Fruit fly (Drosophila melanogaster) whole organism, pupa: ENCODE data around the gene Rab8.
A peak's percentile ranks its signal among the peaks of the same experiment; 100 is the strongest.

Experiments
- CG10348 ChIP-seq: fragments of 200-800 bp; sonication (Bioruptor generic); IDR thresholded peaks from 2 replicates; pipeline ENCODE4 v1.3.6; 2022; ENCODE audit warnings: missing biosample characterization, missing genetic modification characterization
- CG13204 ChIP-seq: fragments of 200-800 bp; sonication (Bioruptor generic); optimal IDR thresholded peaks from 2 replicates; lab custom pipeline; 2018; ENCODE audit warnings: missing biosample characterization, mild to moderate bottlenecking, missing genetic modification characterization, moderate library complexity
- CG15710 ChIP-seq: fragments of 200-800 bp; sonication (Bioruptor generic); optimal IDR thresholded peaks from 2 replicates; lab custom pipeline; 2018; ENCODE audit warnings: missing biosample characterization, mild to moderate bottlenecking, missing genetic modification characterization, moderate library complexity
- CG34367 ChIP-seq: fragments of 200-800 bp; sonication (Bioruptor generic); optimal IDR thresholded peaks from 2 replicates; lab custom pipeline; 2018; ENCODE audit warnings: missing biosample characterization, mild to moderate bottlenecking, missing genetic modification characterization
- CG8301 ChIP-seq: fragments of 200-800 bp; sonication (Bioruptor generic); optimal IDR thresholded peaks from 2 replicates; lab custom pipeline; 2018; ENCODE audit warnings: missing biosample characterization, mild to moderate bottlenecking, missing genetic modification characterization
- CG9948 ChIP-seq: fragments of 200-800 bp; sonication (Bioruptor generic); optimal IDR thresholded peaks from 2 replicates; lab custom pipeline; 2018; ENCODE audit warnings: missing biosample characterization, mild to moderate bottlenecking, missing genetic modification characterization, moderate library complexity
- D1 ChIP-seq: fragments of 200-800 bp; sonication (Bioruptor generic); optimal IDR thresholded peaks from 2 replicates; lab custom pipeline; 2018; ENCODE audit warnings: missing biosample characterization, mild to moderate bottlenecking, missing genetic modification characterization, moderate library complexity
- Pif1B ChIP-seq: fragments of 200-800 bp; sonication (Bioruptor generic); optimal IDR thresholded peaks from 3 replicates; lab custom pipeline; 2016; ENCODE audit warnings: missing biosample characterization, missing genetic modification characterization

DNA sequence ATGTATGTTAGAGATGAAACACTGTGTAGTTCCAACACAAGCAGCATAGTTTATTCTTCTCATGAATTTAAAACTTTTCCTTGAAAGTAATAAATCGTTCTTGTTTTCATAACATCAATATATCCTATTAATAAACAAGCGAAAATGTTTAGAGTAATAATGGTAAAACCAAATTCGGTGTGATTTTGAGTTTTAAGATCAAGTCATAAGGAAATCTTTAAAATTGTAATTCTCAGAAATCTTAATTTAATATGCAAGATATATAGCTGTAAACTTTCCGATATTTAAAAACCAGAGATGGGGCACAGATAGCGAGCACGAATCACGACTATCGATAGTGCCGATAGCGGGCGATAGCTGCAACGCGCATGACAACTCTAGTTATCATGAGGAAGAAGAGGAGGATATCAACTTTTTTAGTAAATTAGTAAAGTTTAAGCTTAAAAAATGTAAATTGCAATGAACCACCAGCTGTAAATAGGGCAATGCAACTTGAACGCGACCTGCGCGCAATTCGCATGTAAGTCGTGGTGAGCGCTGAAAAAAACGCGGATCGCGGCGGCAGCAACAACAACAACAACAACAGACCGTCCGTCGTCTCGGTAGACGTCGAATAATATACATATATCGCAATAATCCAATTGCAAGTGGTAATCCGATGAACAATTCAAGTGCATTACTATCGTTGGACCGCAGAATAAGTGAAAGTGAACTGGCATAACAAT is 52.9 kb downstream of the Rab8 start, which contains the start of the genes Fibp and Deaf1:
- TF ChIP-seq CG9948 (tag; lab: Kevin White, UChicago) (peak; percentile 63), Pif1B (GFP tag; lab: Kevin White, UChicago) (no peak), CG8301 (tag; lab: Kevin White, UChicago) (peak; percentile 51), CG13204 (no peak), CG34367 (tag; lab: Kevin White, UChicago) (peak; percentile 53), D1 (tag; lab: Kevin White, UChicago) (no peak), CG10348 (GFP tag; lab: Robert Waterston, UW) (no peak), CG15710 (peak; percentile 68)
